Worm (Caenorhabditis elegans) whole organism, L4 larva: Measurements from ENCODE around the gene mrps-33.

Experiments used
- F10B5.3 ChIP-seq: sonication (generic microtip); optimal IDR thresholded peaks from 2 replicates; lab custom pipeline; 2016; ENCODE audit warnings: mild to moderate bottlenecking, missing genetic modification characterization, missing compliant biosample characterization
- F26F4.8 ChIP-seq: fragments of 200-800 bp; sonication (Bioruptor generic); conservative IDR thresholded peaks from 2 replicates; pipeline ENCODE4 v1.3.6; 2022; ENCODE audit warnings: missing genetic modification characterization, missing compliant biosample characterization
- F49E8.2 ChIP-seq: sonication (generic microtip); optimal IDR thresholded peaks from 2 replicates; lab custom pipeline; 2016; ENCODE audit warnings: missing compliant biosample characterization, mild to moderate bottlenecking, missing genetic modification characterization, borderline replicate concordance
- T26A8.4 ChIP-seq: fragments of 200-800 bp; sonication (Bioruptor generic); IDR thresholded peaks from 2 replicates; pipeline ENCODE4 v1.3.6; 2022; ENCODE audit warnings: missing genetic modification characterization, missing compliant biosample characterization
- ZK337.2 ChIP-seq: fragments of 200-800 bp; sonication (Bioruptor generic); IDR thresholded peaks from 2 replicates; pipeline ENCODE4 v1.3.6; 2022; ENCODE audit warnings: missing genetic modification reagents, missing genetic modification characterization, missing compliant biosample characterization
- aha-1 ChIP-seq: fragments of 150-350 bp; peaks from one replicate; lab custom pipeline; 2014; ENCODE audit warnings: missing biosample characterization, missing genetic modification characterization
- arid-1 ChIP-seq: fragments of 200-800 bp; sonication (Bioruptor generic); conservative IDR thresholded peaks from 2 replicates; pipeline ENCODE4 v1.3.6; 2022; ENCODE audit warnings: missing genetic modification reagents, missing genetic modification characterization, missing compliant biosample characterization
- ceh-28 ChIP-seq: fragments of 150-350 bp; optimal IDR thresholded peaks from 2 replicates; lab custom pipeline; 2014; ENCODE audit warnings: missing biosample characterization, missing genetic modification reagents, missing genetic modification characterization
- daf-16 ChIP-seq, 3 experiments: sonication (generic microtip); optimal IDR thresholded peaks; 2 replicates each; lab custom pipeline; 2016 to 2017; ENCODE audit warnings: missing genetic modification characterization in 3 of 3, missing genetic modification reagents in 3 of 3, mild to moderate bottlenecking in 2 of 3, missing compliant biosample characterization in 2 of 3, missing biosample characterization in 1 of 3, moderate library complexity in 1 of 3
- dmd-6 ChIP-seq: fragments of 200-800 bp; sonication (Bioruptor generic); IDR thresholded peaks from 2 replicates; pipeline ENCODE4 v1.3.6; 2022; ENCODE audit warnings: missing genetic modification reagents, missing genetic modification characterization, missing compliant biosample characterization
- dmd-9 ChIP-seq: fragments of 200-800 bp; sonication (Bioruptor generic); IDR thresholded peaks from 2 replicates; pipeline ENCODE4 v1.3.6; 2022; ENCODE audit warnings: missing genetic modification reagents, missing genetic modification characterization, missing compliant biosample characterization
- dpl-1 ChIP-seq: fragments of 150-350 bp; optimal IDR thresholded peaks from 2 replicates; lab custom pipeline; 2014; ENCODE audit warnings: missing biosample characterization, missing genetic modification reagents, missing genetic modification characterization
- dve-1 ChIP-seq: sonication (generic microtip); optimal IDR thresholded peaks from 2 replicates; lab custom pipeline; 2017; ENCODE audit warnings: antibody characterized with exemption, mild to moderate bottlenecking, missing genetic modification characterization, missing compliant biosample characterization; ENCODE audit not compliant: insufficient read depth
- egl-43 ChIP-seq: fragments of 200-800 bp; sonication (Bioruptor generic); IDR thresholded peaks from 2 replicates; pipeline ENCODE4 v1.3.6; 2022; ENCODE audit warnings: missing genetic modification reagents, missing genetic modification characterization, missing compliant biosample characterization
- hlh-30 ChIP-seq: sonication (generic microtip); optimal IDR thresholded peaks from 2 replicates; lab custom pipeline; 2017; ENCODE audit warnings: antibody characterized with exemption, mild to moderate bottlenecking, missing genetic modification characterization, missing compliant biosample characterization; ENCODE audit not compliant: insufficient read depth
- hmg-1.1 ChIP-seq: fragments of 200-800 bp; sonication (Bioruptor generic); IDR thresholded peaks from 2 replicates; pipeline ENCODE4 v1.3.6; 2022; ENCODE audit warnings: missing genetic modification reagents, missing genetic modification characterization, missing compliant biosample characterization
- lim-7 ChIP-seq: fragments of 200-800 bp; sonication (Bioruptor generic); IDR thresholded peaks from 2 replicates; pipeline ENCODE4 v1.3.6; 2022; ENCODE audit warnings: missing genetic modification characterization, missing compliant biosample characterization
- lin-1 ChIP-seq: fragments of 200-800 bp; sonication (Bioruptor generic); IDR thresholded peaks from 2 replicates; pipeline ENCODE4 v1.3.6; 2022; ENCODE audit warnings: missing genetic modification reagents, missing genetic modification characterization, missing compliant biosample characterization
- lin-38 ChIP-seq: fragments of 200-800 bp; sonication (Bioruptor generic); IDR thresholded peaks from 2 replicates; pipeline ENCODE4 v1.3.6; 2022; ENCODE audit warnings: missing genetic modification reagents, missing genetic modification characterization, missing compliant biosample characterization
- lir-3 ChIP-seq: sonication (generic microtip); optimal IDR thresholded peaks from 2 replicates; lab custom pipeline; 2016; ENCODE audit warnings: mild to moderate bottlenecking, missing genetic modification characterization, missing compliant biosample characterization
- lsy-2 ChIP-seq, 2 experiments: fragments of 150-350 bp in 1 of 2; sonication (generic microtip) in 1 of 2; optimal IDR thresholded peaks; 2 replicates each; lab custom pipeline; 2014 to 2017; ENCODE audit warnings: missing biosample characterization in 2 of 2, missing genetic modification characterization in 2 of 2
- madf-9 ChIP-seq: fragments of 200-800 bp; sonication (Bioruptor generic); conservative IDR thresholded peaks from 2 replicates; pipeline ENCODE4 v1.3.6; 2022; ENCODE audit warnings: missing genetic modification reagents, missing genetic modification characterization, missing compliant biosample characterization
- mep-1 ChIP-seq: fragments of 150-350 bp; sonication (generic microtip); optimal IDR thresholded peaks from 3 replicates; lab custom pipeline; 2014; ENCODE audit warnings: missing biosample characterization, missing genetic modification characterization
- mes-2 ChIP-seq: sonication (generic microtip); optimal IDR thresholded peaks from 2 replicates; lab custom pipeline; 2016; ENCODE audit warnings: missing genotype, mild to moderate bottlenecking, missing genetic modification characterization, missing compliant biosample characterization; ENCODE audit not compliant: poor library complexity, severe bottlenecking
- nhr-111 ChIP-seq: fragments of 200-800 bp; sonication (Bioruptor generic); optimal IDR thresholded peaks from 2 replicates; lab custom pipeline; 2018; ENCODE audit warnings: mild to moderate bottlenecking, missing genetic modification characterization, missing compliant biosample characterization
- nhr-28 ChIP-seq: fragments of 150-350 bp; optimal IDR thresholded peaks from 2 replicates; lab custom pipeline; 2014; ENCODE audit warnings: missing biosample characterization, missing genetic modification characterization
- nhr-42 ChIP-seq: fragments of 200-800 bp; sonication (Bioruptor generic); IDR thresholded peaks from 2 replicates; pipeline ENCODE4 v1.3.6; 2022; ENCODE audit warnings: missing genetic modification characterization, missing compliant biosample characterization
- spr-3 ChIP-seq: fragments of 200-800 bp; sonication (Bioruptor generic); optimal IDR thresholded peaks from 2 replicates; lab custom pipeline; 2018; ENCODE audit warnings: mild to moderate bottlenecking, missing genetic modification characterization, missing compliant biosample characterization
- unc-39 ChIP-seq: sonication (generic microtip); optimal IDR thresholded peaks from 2 replicates; lab custom pipeline; 2017; ENCODE audit warnings: missing biosample characterization, missing genetic modification characterization
- unc-62 ChIP-seq, 3 experiments: fragments of 150-350 bp in 1 of 3; sonication (generic microtip); optimal IDR thresholded peaks in 2 of 3; peaks in 1 of 3; 1 replicate in 1 of 3; 2 replicates in 2 of 3; lab custom pipeline; 2014 to 2017; ENCODE audit warnings: missing biosample characterization in 3 of 3, missing genetic modification characterization in 3 of 3, missing genetic modification reagents in 3 of 3, missing genotype in 1 of 3
- zfp-3 ChIP-seq: fragments of 200-800 bp; sonication (Bioruptor generic); conservative IDR thresholded peaks from 2 replicates; pipeline ENCODE4 v1.3.6; 2022; ENCODE audit warnings: missing genetic modification reagents, missing genetic modification characterization, missing compliant biosample characterization
- ztf-11 ChIP-seq: fragments of 150-350 bp; optimal IDR thresholded peaks from 2 replicates; lab custom pipeline; 2014; ENCODE audit warnings: missing biosample characterization, missing genetic modification characterization
- ztf-7 ChIP-seq: fragments of 150-350 bp; optimal IDR thresholded peaks from 2 replicates; lab custom pipeline; 2014; ENCODE audit warnings: missing biosample characterization, missing genetic modification characterization

mrps-33 gene

DNA sequence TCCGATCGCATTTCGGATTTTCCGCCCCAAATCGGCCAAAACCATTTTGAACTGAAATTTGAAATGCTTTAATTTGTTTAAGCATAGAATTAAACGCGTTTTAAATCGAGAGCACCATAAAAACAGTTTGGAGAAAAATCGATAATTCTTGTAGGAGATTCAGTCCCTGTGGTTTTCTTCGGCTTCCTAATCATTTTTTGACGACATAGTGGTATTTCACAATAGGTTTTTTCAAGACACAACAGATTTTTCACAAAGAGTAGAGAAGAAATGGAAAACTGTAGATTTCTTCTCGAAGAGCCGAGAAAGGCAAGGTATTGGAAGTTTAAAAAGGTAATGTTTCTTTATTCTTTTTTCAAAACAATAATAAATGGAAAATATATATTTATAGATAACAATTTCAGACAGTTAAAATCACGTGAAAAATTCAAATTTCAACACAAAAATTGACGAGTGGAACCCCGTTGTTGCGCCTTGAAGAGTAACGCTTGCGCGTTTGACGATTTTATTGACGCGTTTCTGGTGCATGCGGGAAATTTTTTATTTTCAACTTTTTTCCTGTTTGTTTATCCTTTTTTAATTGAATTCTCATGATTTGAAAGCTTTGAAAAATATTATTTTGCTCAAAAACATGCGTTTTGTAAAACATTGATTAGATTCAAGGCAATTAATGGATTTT lies 4.0 kb upstream of the mrps-33 start, which contains the start of gene F21D5.7 (continued):
- TF ChIP-seq zfp-3 (GFP tag; lab: Robert Waterston, UW) (peak; percentile 35; the same call in 1 of the 2 replicates), lin-1 (no peak), nhr-111 (GFP tag; lab: Kevin White, UChicago) (no peak), hmg-1.1 (GFP tag; lab: Robert Waterston, UW) (peak; percentile 34; the same call in 1 of the 2 replicates)

DNA sequence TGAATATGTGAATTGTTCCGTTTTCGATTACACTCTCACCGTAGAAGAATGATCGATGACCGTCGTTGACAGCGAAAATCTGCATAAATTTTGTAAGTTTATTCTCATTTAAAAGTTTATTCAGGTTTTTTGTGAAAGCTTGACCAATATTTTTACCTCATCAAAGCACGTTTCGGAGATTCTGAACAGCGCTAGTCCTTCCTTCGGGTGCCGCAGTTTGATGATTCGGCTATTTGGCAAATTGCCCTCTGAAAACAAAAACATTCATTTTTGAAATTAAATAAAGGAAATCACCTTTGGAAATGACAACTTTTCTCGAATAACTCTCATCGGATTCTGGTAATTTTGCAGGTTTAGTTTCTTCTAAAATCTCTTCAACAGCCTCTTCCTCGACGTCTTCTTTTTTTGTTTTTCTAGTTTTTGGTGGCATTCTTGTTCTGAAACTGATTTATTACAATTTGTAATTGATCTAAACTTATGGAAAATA lies 1.2 kb upstream of the mrps-33 start, which contains the start of gene F21D5.6:
Gene F21D5.6 (minus strand): TSS at position 437 of the 487 bp plus-strand sequence.
- peak; percentile 9 for TF ChIP-seq mep-1
- peak; percentile 18 for TF ChIP-seq dve-1
- peak; percentile 66; the same call in 1 of the 2 replicates for TF ChIP-seq T26A8.4 (GFP tag; lab: Robert Waterston, UW)
- TF ChIP-seq ztf-11 (tag; lab: Kevin White, UChicago), result no peak
- TF ChIP-seq arid-1 (GFP tag; lab: Robert Waterston, UW), result no peak
- peak; percentile 30; the same call in 1 of the 2 replicates for TF ChIP-seq lin-38 (GFP tag; lab: Robert Waterston, UW)
- TF ChIP-seq daf-16 (GFP tag; optimal IDR thresholded peaks at IDR 0.05; lab: Kevin White, UChicago), result no peak
- peak; percentile 27 for TF ChIP-seq daf-16 (tag; optimal IDR thresholded peaks at IDR 0.05; lab: Kevin White, UChicago)
- TF ChIP-seq aha-1 (tag; lab: Kevin White, UChicago), result peak; percentile 65

DNA sequence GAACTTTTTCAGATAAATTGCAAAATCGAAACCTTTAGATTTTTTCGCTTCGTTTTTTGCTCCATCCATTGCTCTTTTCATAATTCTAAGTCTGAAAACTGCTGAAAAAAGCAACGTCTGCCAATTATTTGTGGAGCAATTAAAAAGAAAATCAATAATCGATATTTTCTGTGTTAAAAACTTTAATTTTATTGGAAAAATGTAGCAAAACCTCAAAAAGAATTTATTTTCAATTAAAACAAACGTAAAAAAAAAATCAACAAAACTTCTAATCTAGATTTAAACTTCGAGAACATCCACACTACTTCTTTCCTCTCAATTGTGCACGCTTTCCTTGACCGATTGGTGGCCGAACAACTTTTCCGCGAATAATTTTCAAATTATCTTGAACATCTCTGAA lies 532 bp downstream of the mrps-33 start, which contains the start of gene F21D5.5:
Gene F21D5.5 (minus strand): TSS at position 101 of the 400 bp plus-strand sequence.
- no peak for TF ChIP-seq nhr-111 (GFP tag; lab: Kevin White, UChicago)
- TF ChIP-seq F49E8.2 (tag; lab: Kevin White, UChicago), result no peak
- TF ChIP-seq mep-1, result no peak
- peak; percentile 24 for TF ChIP-seq ceh-28
- TF ChIP-seq dmd-6 (GFP tag; lab: Robert Waterston, UW), result no peak

DNA sequence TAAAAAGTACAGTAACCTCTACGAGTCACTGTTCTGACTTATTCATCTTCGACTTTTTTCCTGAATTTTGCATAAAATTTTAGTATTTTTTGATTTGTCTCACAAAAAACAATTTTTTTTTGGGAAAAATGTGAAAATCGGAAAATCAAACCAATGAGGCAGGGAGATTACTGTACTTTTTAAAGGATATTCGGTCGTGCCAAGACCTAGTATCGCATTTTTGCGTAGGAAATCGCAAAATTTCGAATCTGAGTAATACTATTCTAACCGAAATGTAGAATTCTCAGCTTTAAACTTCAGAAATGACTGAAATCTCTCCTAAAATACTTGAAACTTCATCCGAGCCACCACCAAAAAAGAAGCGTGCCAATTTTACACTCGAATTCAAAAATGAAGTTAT lies 2.0 kb downstream of the mrps-33 start, which contains the start of gene F21D5.4:
Gene F21D5.4 (plus strand): TSS at position 301 of the 400 bp plus-strand sequence.
- no peak for TF ChIP-seq ZK337.2
- TF ChIP-seq egl-43, result no peak
- no peak for TF ChIP-seq hlh-30 (tag; lab: Kevin White, UChicago)
- no peak for TF ChIP-seq nhr-42 (GFP tag; lab: Robert Waterston, UW)
- no peak for TF ChIP-seq ztf-7 (tag; lab: Kevin White, UChicago)
- TF ChIP-seq F26F4.8 (GFP tag; lab: Robert Waterston, UW), result no peak
- TF ChIP-seq mes-2 (tag; lab: Kevin White, UChicago), result no peak
- TF ChIP-seq lim-7, result no peak
- no peak for TF ChIP-seq unc-62 (GFP tag; optimal IDR thresholded peaks at IDR 0.05 in 1 of 2; lab: Kevin White, UChicago)
- TF ChIP-seq unc-62 (tag; optimal IDR thresholded peaks at IDR 0.05; lab: Kevin White, UChicago), result no peak
- no peak for TF ChIP-seq unc-39 (tag; lab: Kevin White, UChicago)
- no peak for TF ChIP-seq F10B5.3
- no peak for TF ChIP-seq lir-3 (tag; lab: Kevin White, UChicago)
- TF ChIP-seq madf-9 (GFP tag; lab: Robert Waterston, UW), result no peak
- no peak for TF ChIP-seq dpl-1 (GFP tag; lab: Kevin White, UChicago)
- no peak for TF ChIP-seq zfp-3 (GFP tag; lab: Robert Waterston, UW)
- TF ChIP-seq, all 104 proteins: peak for 0

DNA sequence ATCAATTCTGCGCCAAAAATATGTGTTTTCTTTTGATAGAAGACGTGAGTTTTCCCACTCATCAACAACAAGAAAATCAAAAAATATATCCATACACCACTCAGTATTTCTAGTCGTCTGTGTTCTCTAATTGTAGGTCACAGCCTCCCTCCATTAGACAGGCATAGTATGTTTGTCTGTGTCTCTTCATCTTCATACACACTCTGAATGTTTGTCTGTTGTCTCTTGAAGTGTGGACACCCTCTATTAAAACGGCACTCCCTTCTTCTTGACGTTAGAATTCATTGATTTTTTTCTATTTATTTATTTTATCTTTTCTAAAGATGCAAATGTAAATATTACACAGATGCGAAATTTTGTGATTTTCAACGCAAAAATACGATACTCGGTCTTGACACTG lies 2.5 kb downstream of the mrps-33 start:
- TF ChIP-seq hmg-1.1 (GFP tag; lab: Robert Waterston, UW) (no peak), mes-2 (tag; lab: Kevin White, UChicago) (peak; percentile 27), T26A8.4 (GFP tag; lab: Robert Waterston, UW) (no peak), spr-3 (GFP tag; lab: Kevin White, UChicago) (no peak), dmd-9 (GFP tag; lab: Robert Waterston, UW) (no peak), nhr-28 (peak; percentile 5), lsy-2 (tag; optimal IDR thresholded peaks at IDR 0.05; lab: Kevin White, UChicago) (peak in 1 of 2 experiments; percentile 32), hlh-30 (tag; lab: Kevin White, UChicago) (peak; percentile 10)
- TF ChIP-seq, all 104 proteins: peak for 4
